Worm (Caenorhabditis elegans) whole organism, L4/young adult: Measurements from ENCODE around the gene cthd-1.

ENCODE experiments used
- dao-5 ChIP-seq: sonication (generic microtip); optimal IDR thresholded peaks from 2 replicates; lab custom pipeline; 2016; ENCODE audit warnings: missing genotype, missing genetic modification characterization, moderate library complexity, missing compliant biosample characterization
- him-1 ChIP-seq: sonication (generic microtip); optimal IDR thresholded peaks from 2 replicates; lab custom pipeline; 2016; ENCODE audit warnings: missing genotype, missing genetic modification reagents, missing genetic modification characterization, missing compliant biosample characterization

ce11 chrV:9692649-9693112 lies 14.6 kb downstream of the cthd-1 start, which contains the start of gene ZK287.7:
- TF ChIP-seq dao-5 (tag; lab: Kevin White, UChicago) (no peak), him-1 (tag; lab: Kevin White, UChicago) (no peak)
